Fruit fly (Drosophila melanogaster) whole organism, adult: ENCODE measurements around the gene CG15336.

Experiments
- CG11617 ChIP-seq: fragments of 200-800 bp; sonication (Bioruptor generic); optimal IDR thresholded peaks from 2 replicates; lab custom pipeline; 2017; ENCODE audit warnings: mild to moderate bottlenecking, missing biosample characterization, missing genetic modification reagents, missing genetic modification characterization
- CG12768 ChIP-seq: fragments of 200-800 bp; sonication (Bioruptor generic); optimal IDR thresholded peaks from 2 replicates; lab custom pipeline; 2017; ENCODE audit warnings: missing biosample characterization, missing genetic modification characterization, mild to moderate bottlenecking, moderate library complexity, missing genetic modification reagents
- CG14711 ChIP-seq: fragments of 200-800 bp; sonication (Bioruptor generic); optimal IDR thresholded peaks from 2 replicates; lab custom pipeline; 2018; ENCODE audit warnings: missing biosample characterization, mild to moderate bottlenecking, missing genetic modification characterization, moderate library complexity
- CG1620 ChIP-seq: fragments of 200-800 bp; sonication (Bioruptor generic); optimal IDR thresholded peaks from 2 replicates; lab custom pipeline; 2016; ENCODE audit warnings: missing biosample characterization, missing genetic modification characterization
- CG33017 ChIP-seq: fragments of 200-800 bp; sonication (Bioruptor generic); optimal IDR thresholded peaks from 2 replicates; lab custom pipeline; 2018; ENCODE audit warnings: missing biosample characterization, mild to moderate bottlenecking, missing genetic modification characterization, moderate library complexity
- CG5204 ChIP-seq: fragments of 200-800 bp; sonication (Bioruptor generic); optimal IDR thresholded peaks from 2 replicates; lab custom pipeline; 2016; ENCODE audit warnings: missing biosample characterization, missing genetic modification characterization
- CG7045 ChIP-seq: fragments of 200-800 bp; sonication (Bioruptor generic); optimal IDR thresholded peaks from 2 replicates; lab custom pipeline; 2017; ENCODE audit warnings: missing biosample characterization, mild to moderate bottlenecking, missing genetic modification characterization
- CG7101 ChIP-seq: fragments of 200-800 bp; sonication (Bioruptor generic); optimal IDR thresholded peaks from 2 replicates; lab custom pipeline; 2018; ENCODE audit warnings: missing biosample characterization, mild to moderate bottlenecking, missing genetic modification characterization, moderate library complexity
- Clk ChIP-seq: fragments of 200-800 bp; sonication (Bioruptor generic); optimal IDR thresholded peaks from 2 replicates; lab custom pipeline; 2017; ENCODE audit warnings: missing biosample characterization, missing genetic modification characterization
- Crg-1 ChIP-seq: fragments of 200-800 bp; sonication (Bioruptor generic); optimal IDR thresholded peaks from 2 replicates; lab custom pipeline; 2016; ENCODE audit warnings: missing biosample characterization, missing genetic modification characterization
- Hr96 ChIP-seq: fragments of 200-800 bp; sonication (Bioruptor generic); optimal IDR thresholded peaks from 2 replicates; lab custom pipeline; 2016; ENCODE audit warnings: missing biosample characterization, missing genetic modification characterization
- Mnt ChIP-seq: fragments of 200-800 bp; sonication (Bioruptor generic); optimal IDR thresholded peaks from 2 replicates; lab custom pipeline; 2016; ENCODE audit warnings: missing biosample characterization, mild to moderate bottlenecking, missing genetic modification characterization
- bab1 ChIP-seq: fragments of 200-800 bp; sonication (Bioruptor generic); optimal IDR thresholded peaks from 3 replicates; lab custom pipeline; 2019; ENCODE audit warnings: missing biosample characterization, mild to moderate bottlenecking, missing genetic modification characterization, moderate library complexity
- cic ChIP-seq: fragments of 200-800 bp; sonication (Bioruptor generic); optimal IDR thresholded peaks from 2 replicates; lab custom pipeline; 2017; ENCODE audit warnings: missing biosample characterization, mild to moderate bottlenecking, missing genetic modification characterization, moderate library complexity
- cnc ChIP-seq, 2 experiments: fragments of >200 bp; optimal IDR thresholded peaks; 2 replicates each; lab custom pipeline; 2017
- kay ChIP-seq: fragments of 200-800 bp; sonication (Bioruptor generic); peaks from one replicate; lab custom pipeline; 2016; ENCODE audit warnings: missing biosample characterization, missing genetic modification characterization, borderline replicate concordance
- ovo ChIP-seq: fragments of 200-800 bp; sonication (Bioruptor generic); optimal IDR thresholded peaks from 2 replicates; lab custom pipeline; 2016; ENCODE audit warnings: missing biosample characterization, missing genetic modification characterization
- pad ChIP-seq: fragments of 200-800 bp; sonication (Bioruptor generic); optimal IDR thresholded peaks from 3 replicates; lab custom pipeline; 2017; ENCODE audit warnings: missing biosample characterization, missing genetic modification characterization, mild to moderate bottlenecking, moderate library complexity, missing genetic modification reagents
- tj ChIP-seq: fragments of 200-800 bp; sonication (Bioruptor generic); optimal IDR thresholded peaks from 3 replicates; lab custom pipeline; 2017; ENCODE audit warnings: missing biosample characterization, mild to moderate bottlenecking, missing genetic modification characterization, moderate library complexity
- toe ChIP-seq: fragments of 200-800 bp; sonication (Bioruptor generic); optimal IDR thresholded peaks from 2 replicates; lab custom pipeline; 2016; ENCODE audit warnings: missing biosample characterization, missing genetic modification characterization

Gene CG15336

DNA sequence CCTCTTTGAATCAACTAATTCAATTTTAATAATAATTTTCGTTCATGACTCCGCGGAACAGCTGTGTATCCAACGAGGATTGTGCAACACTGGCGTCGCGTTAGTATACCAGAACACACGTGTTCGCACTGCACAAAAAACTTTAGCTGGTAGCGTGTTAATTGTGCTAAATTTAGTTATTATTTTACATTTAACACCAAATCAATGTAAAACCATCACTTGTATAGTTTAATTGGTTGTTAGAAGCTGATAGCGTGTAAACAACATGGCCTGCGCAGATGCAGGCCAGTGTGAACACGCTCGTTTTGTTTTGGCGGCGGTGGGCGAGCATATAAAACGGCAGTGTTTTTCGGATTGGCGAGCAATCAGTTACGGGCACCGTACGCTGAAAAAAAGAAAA is 9.5 kb downstream of the CG15336 start, which contains the start of the genes Traf6 and GIIIspla2:
Traf6 (minus strand) TSS at position 93 of the 400 bp plus-strand sequence.
GIIIspla2 (plus strand) TSS at position 335 of the 400 bp plus-strand sequence.
- TF ChIP-seq CG5204 (GFP tag; lab: Kevin White, UChicago) (peak; percentile 76), CG11617 (GFP tag; lab: Kevin White, UChicago) (peak; percentile 87), pad (GFP tag; lab: Kevin White, UChicago) (peak; percentile 81), cnc (optimal IDR thresholded peaks at IDR 0.05; lab: Kevin White, UChicago) (no peak), Crg-1 (peak; percentile 68), bab1 (GFP tag; lab: Kevin White, UChicago) (peak; percentile 78), CG7045 (peak; percentile 74), tj (peak; percentile 71), CG33017 (tag; lab: Kevin White, UChicago) (peak; percentile 76), cic (GFP tag; lab: Kevin White, UChicago) (peak; percentile 51), ovo (GFP tag; lab: Kevin White, UChicago) (peak; percentile 81), Clk (GFP tag; lab: Kevin White, UChicago) (peak; percentile 54), CG14711 (tag; lab: Kevin White, UChicago) (peak; percentile 80), toe (GFP tag; lab: Kevin White, UChicago) (peak; percentile 73), CG1620 (GFP tag; lab: Kevin White, UChicago) (peak; percentile 87), CG7101 (peak; percentile 90), CG12768 (peak; percentile 66), Hr96 (no peak), Mnt (peak; percentile 92), kay (GFP tag; lab: Kevin White, UChicago) (no peak)

DNA sequence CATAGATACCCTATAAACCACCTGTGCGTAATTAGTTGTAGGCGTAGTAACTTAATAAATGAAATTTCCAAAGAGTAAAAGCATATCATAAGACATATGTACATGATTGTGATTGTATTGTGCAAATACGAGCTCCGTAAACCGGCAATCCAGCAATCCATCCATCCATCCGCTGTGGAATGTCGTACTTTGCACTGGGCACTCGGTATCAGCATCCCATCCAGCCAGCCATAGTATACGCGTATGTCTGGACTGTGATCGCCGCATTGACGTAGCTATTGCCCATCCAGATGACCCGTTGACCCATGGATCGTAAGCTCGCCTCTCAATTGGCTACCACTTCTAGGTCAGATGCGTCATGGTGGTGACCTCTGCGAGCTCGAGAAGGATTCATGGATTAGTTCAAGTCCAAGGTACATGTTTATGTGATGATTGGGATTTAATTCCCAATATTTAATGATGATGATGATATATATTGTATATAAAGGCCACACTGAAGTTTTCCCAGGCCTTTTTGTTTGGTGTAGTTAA is 11.3 kb downstream of the CG15336 start:
- TF ChIP-seq CG1620 (GFP tag; lab: Kevin White, UChicago) (no peak), CG11617 (GFP tag; lab: Kevin White, UChicago) (no peak), bab1 (GFP tag; lab: Kevin White, UChicago) (no peak), ovo (GFP tag; lab: Kevin White, UChicago) (no peak), tj (no peak), Crg-1 (no peak), CG5204 (GFP tag; lab: Kevin White, UChicago) (no peak), Mnt (no peak), kay (GFP tag; lab: Kevin White, UChicago) (no peak), CG7045 (no peak), cic (GFP tag; lab: Kevin White, UChicago) (no peak)

DNA sequence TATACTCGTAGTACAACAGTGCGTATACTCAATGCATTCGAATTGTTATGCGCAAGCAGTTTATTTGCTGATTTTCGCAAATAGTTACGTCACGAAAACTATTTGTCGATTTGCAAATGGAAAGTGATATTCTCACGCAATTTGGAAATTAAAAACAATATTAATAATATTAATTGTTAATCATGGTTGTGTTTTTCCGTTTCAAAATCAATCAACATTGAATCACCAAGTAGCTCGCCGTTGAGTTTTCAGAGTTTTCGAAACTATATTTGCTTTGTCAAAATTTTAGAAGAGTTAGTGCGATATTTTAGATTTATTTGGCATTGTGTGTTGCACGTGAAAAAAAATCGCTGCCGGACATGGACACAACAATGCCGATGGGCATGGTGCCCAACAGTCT is 12.0 kb downstream of the CG15336 start, which contains the start of gene CG15337:
CG15337 (plus strand) TSS at position 301 of the 400 bp plus-strand sequence.
- no peak for TF ChIP-seq CG5204 (GFP tag; lab: Kevin White, UChicago)
- no peak for TF ChIP-seq kay (GFP tag; lab: Kevin White, UChicago)
- TF ChIP-seq CG12768, result no peak
- TF ChIP-seq ovo (GFP tag; lab: Kevin White, UChicago), result no peak
- TF ChIP-seq pad (GFP tag; lab: Kevin White, UChicago), result no peak
- no peak for TF ChIP-seq Hr96
- TF ChIP-seq bab1 (GFP tag; lab: Kevin White, UChicago), result no peak
- TF ChIP-seq Clk (GFP tag; lab: Kevin White, UChicago), result no peak
- no peak for TF ChIP-seq cnc (optimal IDR thresholded peaks at IDR 0.05; lab: Kevin White, UChicago)
- no peak for TF ChIP-seq CG7045
- no peak for TF ChIP-seq Crg-1
- no peak for TF ChIP-seq toe (GFP tag; lab: Kevin White, UChicago)
- no peak for TF ChIP-seq CG33017 (tag; lab: Kevin White, UChicago)
- TF ChIP-seq tj, result no peak
- no peak for TF ChIP-seq CG7101
- no peak for TF ChIP-seq CG1620 (GFP tag; lab: Kevin White, UChicago)

DNA sequence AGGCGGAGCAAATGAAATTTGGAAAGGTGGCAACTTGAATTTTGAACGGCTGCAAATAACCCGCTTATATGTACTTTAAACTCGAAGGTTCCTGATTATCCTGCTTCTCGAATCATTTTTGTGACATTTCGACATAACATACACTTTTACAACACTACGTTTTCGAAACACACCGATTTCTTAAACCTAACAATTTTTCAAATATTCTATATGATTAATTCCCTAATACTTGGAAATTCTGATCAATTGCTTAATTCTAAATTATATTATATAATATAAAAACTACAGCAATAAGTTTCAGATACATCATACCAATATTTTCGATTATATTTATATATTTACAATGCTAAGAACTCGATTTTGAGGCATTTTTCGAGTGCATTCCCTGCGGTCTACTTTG is 14.9 kb downstream of the CG15336 start, which contains the start of gene CG10761:
CG10761 (minus strand) TSS at position 101 of the 400 bp plus-strand sequence.
- TF ChIP-seq CG33017 (tag; lab: Kevin White, UChicago), result no peak
- TF ChIP-seq bab1 (GFP tag; lab: Kevin White, UChicago), result no peak
- TF ChIP-seq CG7101, result no peak
- TF ChIP-seq CG1620 (GFP tag; lab: Kevin White, UChicago), result no peak
- TF ChIP-seq Clk (GFP tag; lab: Kevin White, UChicago), result no peak
- TF ChIP-seq pad (GFP tag; lab: Kevin White, UChicago), result no peak
- no peak for TF ChIP-seq cnc (optimal IDR thresholded peaks at IDR 0.05; lab: Kevin White, UChicago)
- TF ChIP-seq toe (GFP tag; lab: Kevin White, UChicago), result no peak
- TF ChIP-seq CG12768, result no peak
- TF ChIP-seq ovo (GFP tag; lab: Kevin White, UChicago), result no peak
- TF ChIP-seq cic (GFP tag; lab: Kevin White, UChicago), result no peak
- no peak for TF ChIP-seq CG5204 (GFP tag; lab: Kevin White, UChicago)
- TF ChIP-seq Hr96, result no peak
- TF ChIP-seq CG7045, result no peak
- TF ChIP-seq Mnt, result no peak
- TF ChIP-seq tj, result no peak
- no peak for TF ChIP-seq CG11617 (GFP tag; lab: Kevin White, UChicago)
- TF ChIP-seq CG14711 (tag; lab: Kevin White, UChicago), result no peak
- TF ChIP-seq Crg-1, result no peak

DNA sequence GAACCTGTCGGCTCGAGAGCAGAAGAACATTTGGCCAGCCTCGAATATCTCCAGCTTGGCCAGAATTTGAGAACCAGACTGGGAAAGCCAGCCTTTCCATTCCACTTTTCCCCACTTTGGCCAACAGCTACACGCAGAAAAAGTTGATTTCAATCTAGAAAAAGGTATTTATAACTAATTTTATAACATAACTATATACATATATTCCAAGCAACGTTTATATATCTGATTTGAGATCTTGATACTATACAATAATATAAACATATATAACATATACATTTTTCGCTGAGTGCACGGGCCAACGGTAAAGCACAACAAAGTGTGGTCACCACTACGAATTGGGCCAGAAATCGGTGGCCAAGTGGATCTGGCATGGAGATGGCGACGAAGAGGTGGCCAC is 15.7 kb downstream of the CG15336 start:
- TF ChIP-seq CG1620 (GFP tag; lab: Kevin White, UChicago) (no peak), Clk (GFP tag; lab: Kevin White, UChicago) (no peak), Mnt (no peak), CG14711 (tag; lab: Kevin White, UChicago) (no peak), tj (no peak), CG5204 (GFP tag; lab: Kevin White, UChicago) (no peak), cic (GFP tag; lab: Kevin White, UChicago) (no peak), Hr96 (no peak), CG11617 (GFP tag; lab: Kevin White, UChicago) (no peak), toe (GFP tag; lab: Kevin White, UChicago) (no peak), Crg-1 (no peak), ovo (GFP tag; lab: Kevin White, UChicago) (no peak), CG33017 (tag; lab: Kevin White, UChicago) (no peak), cnc (optimal IDR thresholded peaks at IDR 0.05; lab: Kevin White, UChicago) (no peak), pad (GFP tag; lab: Kevin White, UChicago) (no peak), kay (GFP tag; lab: Kevin White, UChicago) (no peak), CG7045 (no peak), CG7101 (no peak), CG12768 (no peak)
